Fruit fly (Drosophila melanogaster) whole organism, embryonic: Measurements from ENCODE around the gene CG7432.

ENCODE experiments used
- CG10147 ChIP-seq: fragments of 200-800 bp; sonication (Bioruptor generic); optimal IDR thresholded peaks from 2 replicates; lab custom pipeline; 2019; ENCODE audit warnings: missing biosample characterization, mild to moderate bottlenecking, missing genetic modification characterization, moderate library complexity
- CG10209 ChIP-seq: fragments of 200-800 bp; sonication (Bioruptor generic); optimal IDR thresholded peaks from 3 replicates; lab custom pipeline; 2017; ENCODE audit warnings: missing biosample characterization, mild to moderate bottlenecking, missing genetic modification characterization, missing genetic modification reagents
- CG11085 ChIP-seq: fragments of 200-800 bp; sonication (Bioruptor generic); IDR thresholded peaks from 2 replicates; pipeline ENCODE4 v1.3.6; 2022; ENCODE audit warnings: missing biosample characterization, missing genetic modification characterization
- CG11560 ChIP-seq: fragments of 200-800 bp; sonication (Bioruptor generic); IDR thresholded peaks from 3 replicates; pipeline ENCODE4 v1.3.6; 2022; ENCODE audit warnings: missing biosample characterization, missing genetic modification characterization
- CG12219 ChIP-seq: fragments of 200-800 bp; sonication (Bioruptor generic); optimal IDR thresholded peaks from 3 replicates; lab custom pipeline; 2018; ENCODE audit warnings: missing biosample characterization, mild to moderate bottlenecking, missing genetic modification characterization
- CG12769 ChIP-seq: fragments of 200-800 bp; sonication (Bioruptor generic); optimal IDR thresholded peaks from 2 replicates; lab custom pipeline; 2019; ENCODE audit warnings: missing biosample characterization, mild to moderate bottlenecking, missing genetic modification characterization, moderate library complexity
- CG14965 ChIP-seq: fragments of 200-800 bp; sonication (Bioruptor generic); optimal IDR thresholded peaks from 2 replicates; lab custom pipeline; 2016; ENCODE audit warnings: missing biosample characterization, missing genetic modification characterization, borderline replicate concordance
- CG16813 ChIP-seq: fragments of 200-800 bp; sonication (Bioruptor generic); IDR thresholded peaks from 3 replicates; pipeline ENCODE4 v1.3.6; 2022; ENCODE audit warnings: missing biosample characterization, missing genetic modification characterization; ENCODE audit not compliant: partially characterized antibody
- CG17328 ChIP-seq: fragments of 200-800 bp; sonication (Bioruptor generic); IDR thresholded peaks from 2 replicates; pipeline ENCODE4 v1.3.6; 2022; ENCODE audit warnings: missing biosample characterization, missing genetic modification characterization
- CG17361 ChIP-seq: fragments of 200-800 bp; sonication (Bioruptor generic); IDR thresholded peaks from 3 replicates; pipeline ENCODE4 v1.3.6; 2022; ENCODE audit warnings: missing biosample characterization, missing genetic modification characterization
- CG3163 ChIP-seq: fragments of 200-800 bp; sonication (Bioruptor generic); optimal IDR thresholded peaks from 3 replicates; lab custom pipeline; 2016; ENCODE audit warnings: missing biosample characterization, missing genetic modification characterization
- CG33213 ChIP-seq: fragments of 200-800 bp; sonication (Bioruptor generic); optimal IDR thresholded peaks from 3 replicates; lab custom pipeline; 2016; ENCODE audit warnings: missing biosample characterization, missing genetic modification characterization
- CG3847 ChIP-seq: fragments of 200-800 bp; sonication (Bioruptor generic); IDR thresholded peaks from 2 replicates; pipeline ENCODE4 v1.3.6; 2022; ENCODE audit warnings: missing biosample characterization, missing genetic modification characterization
- CG43689 ChIP-seq: fragments of 200-800 bp; sonication (Bioruptor generic); IDR thresholded peaks from 2 replicates; pipeline ENCODE4 v1.3.6; 2022; ENCODE audit warnings: missing biosample characterization, missing genetic modification characterization
- CG4730 ChIP-seq: fragments of 200-800 bp; sonication (Bioruptor generic); IDR thresholded peaks from 2 replicates; pipeline ENCODE4 v1.3.6; 2022; ENCODE audit warnings: missing biosample characterization, missing genetic modification characterization
- CG5180 ChIP-seq: fragments of 200-800 bp; sonication (Bioruptor generic); optimal IDR thresholded peaks from 3 replicates; lab custom pipeline; 2017; ENCODE audit warnings: missing biosample characterization, missing genetic modification characterization, mild to moderate bottlenecking, moderate library complexity, missing genetic modification reagents
- CG7786 ChIP-seq: fragments of 200-800 bp; sonication (Bioruptor generic); optimal IDR thresholded peaks from 2 replicates; lab custom pipeline; 2016; ENCODE audit warnings: missing biosample characterization, missing genetic modification characterization
- CG8281 ChIP-seq: fragments of 200-800 bp; sonication (Bioruptor generic); optimal IDR thresholded peaks from 2 replicates; lab custom pipeline; 2018; ENCODE audit warnings: missing biosample characterization, mild to moderate bottlenecking, missing genetic modification characterization, moderate library complexity
- CG8290 ChIP-seq, 3 experiments: fragments of 200-800 bp; sonication (Bioruptor generic); optimal IDR thresholded peaks; 2 replicates each; lab custom pipeline; 2016 to 2019; ENCODE audit warnings: missing biosample characterization in 3 of 3, missing genetic modification characterization in 3 of 3, mild to moderate bottlenecking in 2 of 3, moderate library complexity in 1 of 3
- CG8944 ChIP-seq: fragments of 200-800 bp; sonication (Bioruptor generic); optimal IDR thresholded peaks from 3 replicates; lab custom pipeline; 2016; ENCODE audit warnings: missing biosample characterization, missing genetic modification characterization
- CkIIα-i1 ChIP-seq: fragments of 200-800 bp; sonication (Bioruptor generic); IDR thresholded peaks from 2 replicates; pipeline ENCODE4 v1.3.6; 2022; ENCODE audit warnings: missing biosample characterization, missing genetic modification characterization
- Dad ChIP-seq: fragments of 200-800 bp; sonication (Bioruptor generic); optimal IDR thresholded peaks from 3 replicates; lab custom pipeline; 2016; ENCODE audit warnings: missing biosample characterization, missing genetic modification characterization
- Dbx ChIP-seq: fragments of 200-800 bp; sonication (Bioruptor generic); IDR thresholded peaks from 3 replicates; pipeline ENCODE4 v1.3.6; 2022; ENCODE audit warnings: missing biosample characterization, missing genetic modification characterization
- Drgx ChIP-seq: fragments of 200-800 bp; sonication (Bioruptor generic); IDR thresholded peaks from 2 replicates; pipeline ENCODE4 v1.3.6; 2022; ENCODE audit warnings: missing biosample characterization, missing genetic modification characterization
- E2f2 ChIP-seq: fragments of 200-800 bp; sonication (Bioruptor generic); IDR thresholded peaks from 2 replicates; pipeline ENCODE4 v1.3.6; 2022; ENCODE audit warnings: missing biosample characterization, missing genetic modification characterization
- Ets97D ChIP-seq: fragments of 200-800 bp; sonication (Bioruptor generic); optimal IDR thresholded peaks from 3 replicates; lab custom pipeline; 2016; ENCODE audit warnings: missing biosample characterization, missing genetic modification characterization
- H15 ChIP-seq: fragments of 200-800 bp; sonication (Bioruptor generic); IDR thresholded peaks from 3 replicates; pipeline ENCODE4 v1.3.6; 2022; ENCODE audit warnings: missing biosample characterization, missing genetic modification characterization
- HmgZ ChIP-seq: fragments of 200-800 bp; sonication (Bioruptor generic); optimal IDR thresholded peaks from 2 replicates; lab custom pipeline; 2018; ENCODE audit warnings: missing biosample characterization, mild to moderate bottlenecking, missing genetic modification characterization
- Jarid2 ChIP-seq: fragments of 200-800 bp; sonication (Bioruptor generic); optimal IDR thresholded peaks from 3 replicates; lab custom pipeline; 2017; ENCODE audit warnings: mild to moderate bottlenecking, missing biosample characterization, missing genetic modification reagents, missing genetic modification characterization
- NC2α ChIP-seq: fragments of 200-800 bp; sonication (Bioruptor generic); optimal IDR thresholded peaks from 2 replicates; lab custom pipeline; 2016; ENCODE audit warnings: missing biosample characterization, missing genetic modification characterization
- Ravus ChIP-seq: fragments of 200-800 bp; sonication (Bioruptor generic); IDR thresholded peaks from 2 replicates; pipeline ENCODE4 v1.3.6; 2022; ENCODE audit warnings: missing biosample characterization, missing genetic modification characterization
- Trl ChIP-seq, 3 experiments: fragments of >200 bp in 2 of 3; fragments of 200-800 bp in 1 of 3; sonication (Bioruptor generic) in 1 of 3; optimal IDR thresholded peaks; 2 replicates in 1 of 3; 3 replicates in 2 of 3; lab custom pipeline; 2016 to 2017; ENCODE audit warnings: missing biosample characterization in 1 of 3, missing genetic modification characterization in 1 of 3
- YL-1 ChIP-seq: fragments of 200-800 bp; sonication (Bioruptor generic); optimal IDR thresholded peaks from 3 replicates; lab custom pipeline; 2017; ENCODE audit warnings: missing biosample characterization, mild to moderate bottlenecking, missing genetic modification characterization
- amos ChIP-seq: fragments of 200-800 bp; sonication (Bioruptor generic); IDR thresholded peaks from 2 replicates; pipeline ENCODE4 v1.3.6; 2022; ENCODE audit warnings: missing biosample characterization, missing genetic modification characterization; ENCODE audit not compliant: partially characterized antibody
- chif ChIP-seq, 2 experiments: fragments of 200-800 bp; sonication (Bioruptor generic); optimal IDR thresholded peaks; 3 replicates each; lab custom pipeline; 2016; ENCODE audit warnings: missing biosample characterization in 2 of 2, missing genetic modification characterization in 2 of 2
- da ChIP-seq: fragments of 200-800 bp; sonication (Bioruptor generic); optimal IDR thresholded peaks from 2 replicates; lab custom pipeline; 2016; ENCODE audit warnings: missing biosample characterization, missing genetic modification characterization
- dm ChIP-seq: fragments of 200-800 bp; sonication (Bioruptor generic); optimal IDR thresholded peaks from 3 replicates; lab custom pipeline; 2016; ENCODE audit warnings: missing biosample characterization, missing genetic modification characterization
- dysf ChIP-seq: fragments of 200-800 bp; sonication (Bioruptor generic); IDR thresholded peaks from 3 replicates; pipeline ENCODE4 v1.3.6; 2022; ENCODE audit warnings: missing biosample characterization, missing genetic modification characterization
- ind ChIP-seq: fragments of 200-800 bp; sonication (Bioruptor generic); optimal IDR thresholded peaks from 3 replicates; lab custom pipeline; 2016; ENCODE audit warnings: missing biosample characterization, missing genetic modification characterization
- kay ChIP-seq: fragments of 200-800 bp; sonication (Bioruptor generic); optimal IDR thresholded peaks from 2 replicates; lab custom pipeline; 2016; ENCODE audit warnings: missing biosample characterization, missing genetic modification characterization
- lola ChIP-seq, 3 experiments: fragments of >200 bp in 2 of 3; fragments of 200-800 bp in 1 of 3; sonication (Bioruptor generic) in 1 of 3; optimal IDR thresholded peaks; 2 replicates each; lab custom pipeline; 2017 to 2019; ENCODE audit warnings: missing biosample characterization in 3 of 3, missing genetic modification characterization in 3 of 3, mild to moderate bottlenecking in 1 of 3, moderate library complexity in 1 of 3
- p53 ChIP-seq: fragments of 200-800 bp; sonication (Bioruptor generic); optimal IDR thresholded peaks from 2 replicates; lab custom pipeline; 2016; ENCODE audit warnings: missing biosample characterization, missing genetic modification characterization
- pros ChIP-seq: fragments of 200-800 bp; sonication (Bioruptor generic); optimal IDR thresholded peaks from 3 replicates; lab custom pipeline; 2019; ENCODE audit warnings: missing biosample characterization, mild to moderate bottlenecking, missing genetic modification characterization, moderate library complexity
- pzg ChIP-seq: fragments of 200-800 bp; sonication (Bioruptor generic); optimal IDR thresholded peaks from 3 replicates; lab custom pipeline; 2018; ENCODE audit warnings: missing biosample characterization, mild to moderate bottlenecking, missing genetic modification characterization, moderate library complexity
- rib ChIP-seq: fragments of 200-800 bp; sonication (Bioruptor generic); IDR thresholded peaks from 2 replicates; pipeline ENCODE4 v1.3.6; 2022; ENCODE audit warnings: missing biosample characterization, missing genetic modification characterization
- sc ChIP-seq, 3 experiments: fragments of >200 bp in 2 of 3; fragments of 200-800 bp in 1 of 3; sonication (Bioruptor generic) in 1 of 3; optimal IDR thresholded peaks; 2 replicates in 2 of 3; 3 replicates in 1 of 3; lab custom pipeline; 2017; ENCODE audit warnings: mild to moderate bottlenecking in 1 of 3, missing biosample characterization in 1 of 3, missing genetic modification characterization in 1 of 3, missing genetic modification reagents in 1 of 3
- shn ChIP-seq: fragments of 200-800 bp; sonication (Bioruptor generic); optimal IDR thresholded peaks from 3 replicates; lab custom pipeline; 2016; ENCODE audit warnings: missing biosample characterization, missing genetic modification characterization
- tup ChIP-seq: fragments of 200-800 bp; sonication (Bioruptor generic); optimal IDR thresholded peaks from 2 replicates; lab custom pipeline; 2016; ENCODE audit warnings: missing biosample characterization, mild to moderate bottlenecking, missing genetic modification characterization, moderate library complexity

CG7432 gene

dm6 chr3R:19641498-19642065 lies 23.2 kb upstream of the CG7432 start (continued):
- TF ChIP-seq sc (optimal IDR thresholded peaks at IDR 0.05; lab: Kevin White, UChicago) (no peak), sc (GFP tag; optimal IDR thresholded peaks at IDR 0.05; lab: Kevin White, UChicago) (peak; percentile 50), dm (GFP tag; lab: Kevin White, UChicago) (no peak), amos (GFP tag; lab: Robert Waterston, UW) (no peak), ind (GFP tag; lab: Kevin White, UChicago) (peak; percentile 77), CG3847 (peak; percentile 73), Dad (GFP tag; lab: Kevin White, UChicago) (peak; percentile 28), dysf (GFP tag; lab: Robert Waterston, UW) (peak; percentile 91), tup (GFP tag; lab: Kevin White, UChicago) (peak; percentile 29), NC2α (GFP tag; lab: Kevin White, UChicago) (peak; percentile 22), CG12769 (peak; percentile 54), CG5180 (GFP tag; lab: Kevin White, UChicago) (peak; percentile 73), CG7786 (GFP tag; lab: Kevin White, UChicago) (peak; percentile 11), da (GFP tag; lab: Kevin White, UChicago) (no peak), rib (GFP tag; lab: Robert Waterston, UW) (peak; percentile 70), CG10209 (GFP tag; lab: Kevin White, UChicago) (peak; percentile 79), pros (GFP tag; lab: Kevin White, UChicago) (peak; percentile 5), CG4730 (peak; percentile 74), p53 (GFP tag; lab: Kevin White, UChicago) (no peak), CG33213 (peak; percentile 1), CG12219 (peak; percentile 87), CG16813 (no peak), E2f2 (GFP tag; lab: Robert Waterston, UW) (peak; percentile 65; the same call in 1 of the 2 replicates), CG11085 (GFP tag; lab: Robert Waterston, UW) (peak; percentile 71; the same call in 1 of the 2 replicates), CG8281 (tag; lab: Kevin White, UChicago) (peak; percentile 74), CkIIα-i1 (GFP tag; lab: Robert Waterston, UW) (peak; percentile 58; the same call in 1 of the 2 replicates), Dbx (GFP tag; lab: Robert Waterston, UW) (peak; percentile 86), Jarid2 (GFP tag; lab: Kevin White, UChicago) (peak; percentile 43), CG14965 (GFP tag; lab: Kevin White, UChicago) (no peak), CG10147 (GFP tag; lab: Kevin White, UChicago) (peak; percentile 83), H15 (GFP tag; lab: Robert Waterston, UW) (peak; percentile 84), kay (peak; percentile 70), lola (GFP tag; optimal IDR thresholded peaks at IDR 0.05; lab: Kevin White, UChicago) (peak in 1 of 3 experiments; percentile 71), chif (GFP tag; optimal IDR thresholded peaks at IDR 0.05; lab: Kevin White, UChicago) (peak; percentile 2 to 52), Ravus (peak; percentile 61), CG11560 (tag; lab: Robert Waterston, UW) (peak; percentile 44; the same call in 1 of the 3 replicates), CG17328 (peak; percentile 89), CG43689 (GFP tag; lab: Robert Waterston, UW) (peak; percentile 84), Drgx (GFP tag; lab: Robert Waterston, UW) (peak; percentile 91), CG8290 (GFP tag; optimal IDR thresholded peaks at IDR 0.05; lab: Kevin White, UChicago) (no peak), CG8290 (tag; optimal IDR thresholded peaks at IDR 0.05; lab: Kevin White, UChicago) (peak; percentile 24 to 51), shn (GFP tag; lab: Kevin White, UChicago) (no peak), CG3163 (GFP tag; lab: Kevin White, UChicago) (no peak), CG17361 (GFP tag; lab: Robert Waterston, UW) (peak; percentile 77; the same call in 2 of the 3 replicates), pzg (no peak), HmgZ (tag; lab: Kevin White, UChicago) (peak; percentile 87), YL-1 (GFP tag; lab: Kevin White, UChicago) (no peak), Trl (optimal IDR thresholded peaks at IDR 0.05; lab: Kevin White, UChicago) (no peak), Trl (GFP tag; optimal IDR thresholded peaks at IDR 0.05; lab: Kevin White, UChicago) (no peak), CG8944 (GFP tag; lab: Kevin White, UChicago) (peak; percentile 36), Ets97D (GFP tag; lab: Kevin White, UChicago) (no peak)
